Fruit fly (Drosophila melanogaster) whole organism, pupa: ENCODE data around the gene CG3698.

Source experiments
- CG12605 ChIP-seq: fragments of 200-800 bp; sonication (Bioruptor generic); IDR thresholded peaks from 2 replicates; pipeline ENCODE4 v1.3.6; 2022; ENCODE audit warnings: missing biosample characterization, missing genetic modification characterization
- CG14655 ChIP-seq: fragments of 200-800 bp; sonication (Bioruptor generic); optimal IDR thresholded peaks from 3 replicates; lab custom pipeline; 2017; ENCODE audit warnings: mild to moderate bottlenecking, missing biosample characterization, missing genetic modification reagents, missing genetic modification characterization
- CG32121 ChIP-seq: fragments of 200-800 bp; sonication (Bioruptor generic); IDR thresholded peaks from 2 replicates; pipeline ENCODE4 v1.3.6; 2022; ENCODE audit warnings: missing biosample characterization, missing genetic modification characterization
- CG4496 ChIP-seq: fragments of 200-800 bp; sonication (Bioruptor generic); IDR thresholded peaks from 3 replicates; pipeline ENCODE4 v1.3.6; 2022; ENCODE audit warnings: missing biosample characterization, missing genetic modification characterization
- CG8159 ChIP-seq: fragments of 200-800 bp; sonication (Bioruptor generic); optimal IDR thresholded peaks from 3 replicates; lab custom pipeline; 2018; ENCODE audit warnings: missing biosample characterization, mild to moderate bottlenecking, missing genetic modification characterization, moderate library complexity
- CG8301 ChIP-seq: fragments of 200-800 bp; sonication (Bioruptor generic); optimal IDR thresholded peaks from 2 replicates; lab custom pipeline; 2018; ENCODE audit warnings: missing biosample characterization, mild to moderate bottlenecking, missing genetic modification characterization
- EcR ChIP-seq: fragments of 200-800 bp; sonication (Bioruptor generic); optimal IDR thresholded peaks from 3 replicates; lab custom pipeline; 2019; ENCODE audit warnings: missing biosample characterization, missing genetic modification characterization, mild to moderate bottlenecking, moderate library complexity, missing genetic modification reagents
- Ets98B ChIP-seq: fragments of 200-800 bp; sonication (Bioruptor generic); IDR thresholded peaks from 2 replicates; pipeline ENCODE4 v1.3.6; 2022; ENCODE audit warnings: missing biosample characterization, missing genetic modification characterization
- Pif1A ChIP-seq: fragments of 200-800 bp; sonication (Bioruptor generic); optimal IDR thresholded peaks from 3 replicates; lab custom pipeline; 2016; ENCODE audit warnings: missing biosample characterization, missing genetic modification characterization
- Pif1B ChIP-seq: fragments of 200-800 bp; sonication (Bioruptor generic); optimal IDR thresholded peaks from 3 replicates; lab custom pipeline; 2016; ENCODE audit warnings: missing biosample characterization, missing genetic modification characterization
- Snoo ChIP-seq: fragments of 200-800 bp; sonication (Bioruptor generic); optimal IDR thresholded peaks from 3 replicates; lab custom pipeline; 2017; ENCODE audit warnings: missing biosample characterization, mild to moderate bottlenecking, missing genetic modification characterization, inconsistent platforms
- fd96Ca ChIP-seq: fragments of 200-800 bp; sonication (Bioruptor generic); IDR thresholded peaks from 3 replicates; pipeline ENCODE4 v1.3.6; 2022; ENCODE audit warnings: missing biosample characterization, missing genetic modification characterization
- gl ChIP-seq: fragments of 200-800 bp; sonication (Bioruptor generic); optimal IDR thresholded peaks from 2 replicates; lab custom pipeline; 2018; ENCODE audit warnings: missing biosample characterization, mild to moderate bottlenecking, missing genetic modification characterization
- rn ChIP-seq: fragments of 200-800 bp; sonication (Bioruptor generic); IDR thresholded peaks from 2 replicates; pipeline ENCODE4 v1.3.6; 2022; ENCODE audit warnings: missing biosample characterization, missing genetic modification characterization

dm6 chr3L:20772647-20773015 lies 25.5 kb downstream of the CG3698 start:
- no peak for TF ChIP-seq Snoo (tag; lab: Kevin White, UChicago)
- no peak for TF ChIP-seq EcR (GFP tag; lab: Kevin White, UChicago)
- no peak for TF ChIP-seq Pif1A (GFP tag; lab: Kevin White, UChicago)
- no peak for TF ChIP-seq Pif1B (GFP tag; lab: Kevin White, UChicago)
- no peak for TF ChIP-seq CG32121 (GFP tag; lab: Robert Waterston, UW)
- no peak for TF ChIP-seq CG12605 (GFP tag; lab: Robert Waterston, UW)
- no peak for TF ChIP-seq CG14655
- TF ChIP-seq gl (tag; lab: Kevin White, UChicago): no peak
- no peak for TF ChIP-seq Ets98B
- no peak for TF ChIP-seq CG8159 (tag; lab: Kevin White, UChicago)
- TF ChIP-seq fd96Ca: no peak
- TF ChIP-seq CG4496: no peak
- TF ChIP-seq CG8301 (tag; lab: Kevin White, UChicago): no peak
- TF ChIP-seq rn (GFP tag; lab: Robert Waterston, UW): no peak
